Fruit fly (Drosophila melanogaster) whole organism, embryonic: ENCODE data around the gene CG43610.

ENCODE experiments used
- Atf6 ChIP-seq: fragments of 200-800 bp; sonication (Bioruptor generic); IDR thresholded peaks from 2 replicates; pipeline ENCODE4 v1.3.6; 2022; ENCODE audit warnings: missing biosample characterization, missing genetic modification characterization
- B-H2 ChIP-seq: fragments of 200-800 bp; sonication (Bioruptor generic); optimal IDR thresholded peaks from 2 replicates; lab custom pipeline; 2018; ENCODE audit warnings: missing biosample characterization, mild to moderate bottlenecking, missing genetic modification characterization
- CG11398 ChIP-seq: fragments of 200-800 bp; sonication (Bioruptor generic); optimal IDR thresholded peaks from 2 replicates; lab custom pipeline; 2016; ENCODE audit warnings: missing biosample characterization, missing genetic modification characterization
- CG11560 ChIP-seq: fragments of 200-800 bp; sonication (Bioruptor generic); IDR thresholded peaks from 3 replicates; pipeline ENCODE4 v1.3.6; 2022; ENCODE audit warnings: missing biosample characterization, missing genetic modification characterization
- CG11695 ChIP-seq: fragments of 200-800 bp; sonication (Bioruptor generic); IDR thresholded peaks from 3 replicates; pipeline ENCODE4 v1.3.6; 2022; ENCODE audit warnings: missing biosample characterization, missing genetic modification characterization
- CG12236 ChIP-seq: fragments of 200-800 bp; sonication (Bioruptor generic); optimal IDR thresholded peaks from 2 replicates; lab custom pipeline; 2016; ENCODE audit warnings: missing biosample characterization, missing genetic modification characterization
- CG12769 ChIP-seq: fragments of 200-800 bp; sonication (Bioruptor generic); optimal IDR thresholded peaks from 2 replicates; lab custom pipeline; 2019; ENCODE audit warnings: missing biosample characterization, mild to moderate bottlenecking, missing genetic modification characterization, moderate library complexity
- CG14860 ChIP-seq: fragments of 200-800 bp; sonication (Bioruptor generic); IDR thresholded peaks from 3 replicates; pipeline ENCODE4 v1.3.6; 2022; ENCODE audit warnings: missing biosample characterization, missing genetic modification characterization; ENCODE audit not compliant: partially characterized antibody
- CG16779 ChIP-seq: fragments of 200-800 bp; sonication (Bioruptor generic); IDR thresholded peaks from 2 replicates; pipeline ENCODE4 v1.3.6; 2022; ENCODE audit warnings: missing biosample characterization, missing genetic modification characterization
- CG2712 ChIP-seq: fragments of 200-800 bp; optimal IDR thresholded peaks from 3 replicates; lab custom pipeline; 2019; ENCODE audit warnings: missing biosample characterization, mild to moderate bottlenecking, missing genetic modification characterization, moderate library complexity
- CG31365 ChIP-seq: fragments of 200-800 bp; sonication (Bioruptor generic); optimal IDR thresholded peaks from 2 replicates; lab custom pipeline; 2018; ENCODE audit warnings: missing biosample characterization, mild to moderate bottlenecking, missing genetic modification characterization
- CG32772 ChIP-seq: fragments of 200-800 bp; sonication (Bioruptor generic); IDR thresholded peaks from 2 replicates; pipeline ENCODE4 v1.3.6; 2022; ENCODE audit warnings: missing biosample characterization, missing genetic modification characterization
- CG3407 ChIP-seq: fragments of 200-800 bp; sonication (Bioruptor generic); optimal IDR thresholded peaks from 2 replicates; lab custom pipeline; 2018; ENCODE audit warnings: missing biosample characterization, mild to moderate bottlenecking, missing genetic modification characterization
- CG3838 ChIP-seq: fragments of 200-800 bp; sonication (Bioruptor generic); optimal IDR thresholded peaks from 3 replicates; lab custom pipeline; 2016; ENCODE audit warnings: missing biosample characterization, missing genetic modification characterization
- CG9609 ChIP-seq: fragments of 200-800 bp; sonication (Bioruptor generic); optimal IDR thresholded peaks from 3 replicates; lab custom pipeline; 2016; ENCODE audit warnings: missing biosample characterization, missing genetic modification characterization
- Dad ChIP-seq: fragments of 200-800 bp; sonication (Bioruptor generic); optimal IDR thresholded peaks from 3 replicates; lab custom pipeline; 2016; ENCODE audit warnings: missing biosample characterization, missing genetic modification characterization
- Dfd ChIP-seq, 2 experiments: fragments of >200 bp; optimal IDR thresholded peaks; 2 replicates each; lab custom pipeline; 2017; ENCODE audit warnings: missing biosample characterization in 2 of 2, missing genetic modification characterization in 2 of 2
- Doc2 ChIP-seq: fragments of 200-800 bp; sonication (Bioruptor generic); IDR thresholded peaks from 2 replicates; pipeline ENCODE4 v1.3.6; 2022; ENCODE audit warnings: missing biosample characterization, missing genetic modification characterization
- HLH4C ChIP-seq: fragments of 200-800 bp; sonication (Bioruptor generic); IDR thresholded peaks from 3 replicates; pipeline ENCODE4 v1.3.6; 2022; ENCODE audit warnings: missing biosample characterization, missing genetic modification characterization; ENCODE audit not compliant: partially characterized antibody
- HLHmδ ChIP-seq: fragments of 200-800 bp; sonication (Bioruptor generic); optimal IDR thresholded peaks from 2 replicates; lab custom pipeline; 2018; ENCODE audit warnings: missing biosample characterization, mild to moderate bottlenecking, missing genetic modification characterization, moderate library complexity
- Mes4 ChIP-seq: fragments of 200-800 bp; sonication (Bioruptor generic); optimal IDR thresholded peaks from 2 replicates; lab custom pipeline; 2016; ENCODE audit warnings: missing biosample characterization, missing genetic modification characterization
- Myb ChIP-seq: fragments of 200-800 bp; sonication (Bioruptor generic); optimal IDR thresholded peaks from 2 replicates; lab custom pipeline; 2016; ENCODE audit warnings: missing biosample characterization, missing genetic modification characterization
- Rx ChIP-seq: fragments of 200-800 bp; sonication (Bioruptor generic); IDR thresholded peaks from 2 replicates; pipeline ENCODE4 v1.3.6; 2022; ENCODE audit warnings: missing biosample characterization, missing genetic modification characterization
- Sry-δ ChIP-seq: fragments of 200-800 bp; sonication (Bioruptor generic); optimal IDR thresholded peaks from 2 replicates; lab custom pipeline; 2016; ENCODE audit warnings: missing biosample characterization, missing genetic modification characterization
- ab ChIP-seq: fragments of 200-800 bp; sonication (Bioruptor generic); optimal IDR thresholded peaks from 2 replicates; lab custom pipeline; 2016; ENCODE audit warnings: missing biosample characterization, missing genetic modification characterization
- aop ChIP-seq: fragments of 200-800 bp; sonication (Bioruptor generic); IDR thresholded peaks from 2 replicates; pipeline ENCODE4 v1.3.6; 2022; ENCODE audit warnings: missing biosample characterization, missing genetic modification characterization
- bcd ChIP-seq: fragments of 200-800 bp; sonication (Bioruptor generic); optimal IDR thresholded peaks from 2 replicates; lab custom pipeline; 2017; ENCODE audit warnings: missing biosample characterization, mild to moderate bottlenecking, missing genetic modification characterization
- br ChIP-seq: fragments of >200 bp; optimal IDR thresholded peaks from 2 replicates; lab custom pipeline; 2017
- crp ChIP-seq, 2 experiments: fragments of 200-800 bp; sonication (Bioruptor generic); optimal IDR thresholded peaks; 2 replicates in 1 of 2; 3 replicates in 1 of 2; lab custom pipeline; 2017; ENCODE audit warnings: missing biosample characterization in 2 of 2, missing genetic modification characterization in 2 of 2, mild to moderate bottlenecking in 1 of 2, moderate library complexity in 1 of 2
- dati ChIP-seq: fragments of 200-800 bp; sonication (Bioruptor generic); IDR thresholded peaks from 2 replicates; pipeline ENCODE4 v1.3.6; 2022; ENCODE audit warnings: missing biosample characterization, missing genetic modification characterization
- dm ChIP-seq: fragments of 200-800 bp; sonication (Bioruptor generic); optimal IDR thresholded peaks from 3 replicates; lab custom pipeline; 2016; ENCODE audit warnings: missing biosample characterization, missing genetic modification characterization
- dpn ChIP-seq, 2 experiments: fragments of 200-800 bp; sonication (Bioruptor generic); optimal IDR thresholded peaks; 3 replicates each; lab custom pipeline; 2016; ENCODE audit warnings: missing biosample characterization in 2 of 2, missing genetic modification characterization in 2 of 2
- ewg ChIP-seq: fragments of 200-800 bp; sonication (Bioruptor generic); optimal IDR thresholded peaks from 3 replicates; lab custom pipeline; 2017; ENCODE audit warnings: mild to moderate bottlenecking, missing biosample characterization, missing genetic modification reagents, missing genetic modification characterization
- eyg ChIP-seq: fragments of 200-800 bp; sonication (Bioruptor generic); optimal IDR thresholded peaks from 3 replicates; lab custom pipeline; 2016; ENCODE audit warnings: missing biosample characterization, missing genetic modification characterization
- gsb ChIP-seq: fragments of 200-800 bp; sonication (Bioruptor generic); IDR thresholded peaks from 2 replicates; pipeline ENCODE4 v1.3.6; 2022; ENCODE audit warnings: missing biosample characterization, missing genetic modification characterization
- her ChIP-seq: fragments of 200-800 bp; sonication (Bioruptor generic); optimal IDR thresholded peaks from 2 replicates; lab custom pipeline; 2016; ENCODE audit warnings: missing biosample characterization, missing genetic modification characterization
- kay ChIP-seq: fragments of 200-800 bp; sonication (Bioruptor generic); optimal IDR thresholded peaks from 2 replicates; lab custom pipeline; 2016; ENCODE audit warnings: missing biosample characterization, missing genetic modification characterization
- klu ChIP-seq: fragments of 200-800 bp; sonication (Bioruptor generic); IDR thresholded peaks from 2 replicates; pipeline ENCODE4 v1.3.6; 2022; ENCODE audit warnings: missing biosample characterization, missing genetic modification characterization
- lola ChIP-seq, 3 experiments: fragments of >200 bp in 2 of 3; fragments of 200-800 bp in 1 of 3; sonication (Bioruptor generic) in 1 of 3; optimal IDR thresholded peaks; 2 replicates each; lab custom pipeline; 2017 to 2019; ENCODE audit warnings: missing biosample characterization in 3 of 3, missing genetic modification characterization in 3 of 3, mild to moderate bottlenecking in 1 of 3, moderate library complexity in 1 of 3
- nerfin-1 ChIP-seq: fragments of 200-800 bp; sonication (Bioruptor generic); optimal IDR thresholded peaks from 3 replicates; lab custom pipeline; 2019; ENCODE audit warnings: missing biosample characterization, mild to moderate bottlenecking, missing genetic modification characterization, moderate library complexity
- org-1 ChIP-seq: fragments of 200-800 bp; sonication (Bioruptor generic); optimal IDR thresholded peaks from 2 replicates; lab custom pipeline; 2017; ENCODE audit warnings: missing biosample characterization, missing genetic modification characterization
- rib ChIP-seq: fragments of 200-800 bp; sonication (Bioruptor generic); IDR thresholded peaks from 2 replicates; pipeline ENCODE4 v1.3.6; 2022; ENCODE audit warnings: missing biosample characterization, missing genetic modification characterization
- ro ChIP-seq: fragments of 200-800 bp; sonication (Bioruptor generic); IDR thresholded peaks from 2 replicates; pipeline ENCODE4 v1.3.6; 2022; ENCODE audit warnings: missing biosample characterization, missing genetic modification characterization
- scrt ChIP-seq: fragments of 200-800 bp; sonication (Bioruptor generic); optimal IDR thresholded peaks from 2 replicates; lab custom pipeline; 2018; ENCODE audit warnings: missing biosample characterization, mild to moderate bottlenecking, missing genetic modification characterization, moderate library complexity
- sd ChIP-seq: fragments of 200-800 bp; sonication (Bioruptor generic); optimal IDR thresholded peaks from 3 replicates; lab custom pipeline; 2018; ENCODE audit warnings: missing biosample characterization, mild to moderate bottlenecking, missing genetic modification characterization, moderate library complexity
- seq ChIP-seq: fragments of 200-800 bp; sonication (Bioruptor generic); IDR thresholded peaks from 2 replicates; pipeline ENCODE4 v1.3.6; 2022; ENCODE audit warnings: missing biosample characterization, missing genetic modification characterization
- sr ChIP-seq: fragments of 200-800 bp; sonication (Bioruptor generic); IDR thresholded peaks from 3 replicates; pipeline ENCODE4 v1.3.6; 2022; ENCODE audit warnings: missing biosample characterization, missing genetic modification characterization
- tap ChIP-seq: fragments of 200-800 bp; optimal IDR thresholded peaks from 3 replicates; lab custom pipeline; 2019; ENCODE audit warnings: missing biosample characterization, mild to moderate bottlenecking, missing genetic modification characterization, moderate library complexity
- tna ChIP-seq: fragments of 200-800 bp; sonication (Bioruptor generic); IDR thresholded peaks from 2 replicates; pipeline ENCODE4 v1.3.6; 2022; ENCODE audit warnings: missing biosample characterization, missing genetic modification characterization; ENCODE audit not compliant: partially characterized antibody
- yki ChIP-seq: fragments of >200 bp; optimal IDR thresholded peaks from 3 replicates; lab custom pipeline; 2018
- zf30C ChIP-seq: fragments of 200-800 bp; sonication (Bioruptor generic); optimal IDR thresholded peaks from 3 replicates; lab custom pipeline; 2018; ENCODE audit warnings: missing biosample characterization, mild to moderate bottlenecking, missing genetic modification characterization

CG43610 gene

DNA sequence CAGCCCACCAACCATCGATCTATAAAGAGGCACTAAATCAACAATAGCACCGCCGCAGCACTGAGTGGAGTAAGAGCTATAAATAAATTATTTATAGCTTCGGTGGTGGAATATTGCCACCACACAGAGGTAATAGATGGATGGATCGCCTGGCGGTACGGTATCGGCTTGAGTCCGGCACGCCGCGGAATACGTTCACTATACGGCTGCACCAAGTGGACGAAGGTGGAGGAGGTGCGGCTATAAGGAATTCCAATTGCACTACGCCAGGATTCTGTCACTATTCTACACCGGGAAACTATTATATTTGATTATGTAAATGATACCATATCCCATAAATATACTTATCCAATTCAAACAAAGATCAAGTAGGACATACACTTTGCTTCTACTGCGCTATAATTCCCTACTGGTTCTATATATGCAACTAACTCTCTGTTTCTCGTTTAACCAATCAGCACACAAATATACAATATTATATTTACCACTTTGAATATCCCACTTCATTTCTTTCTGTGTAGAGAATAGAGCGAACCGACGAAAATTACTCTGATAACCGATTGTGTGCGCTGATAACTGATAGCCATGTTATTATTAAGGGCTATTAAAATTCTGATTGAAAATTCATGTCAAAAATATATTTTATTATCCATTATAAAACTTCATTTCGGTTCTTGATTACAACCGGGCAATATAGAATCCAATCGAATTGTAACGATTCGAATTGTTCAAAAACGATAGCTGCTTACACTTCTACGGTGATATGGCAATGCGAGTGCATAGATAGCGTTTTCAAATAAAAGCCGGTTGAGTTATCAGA lies 20.4 kb downstream of the CG43610 start (continued):
- TF ChIP-seq sd (tag; lab: Kevin White, UChicago) (peak; percentile 58), aop (GFP tag; lab: Robert Waterston, UW) (no peak), Mes4 (no peak), zf30C (no peak), CG11560 (tag; lab: Robert Waterston, UW) (no peak), br (lab: Kevin White, UChicago) (no peak), ab (GFP tag; lab: Kevin White, UChicago) (no peak), lola (GFP tag; optimal IDR thresholded peaks at IDR 0.05; lab: Kevin White, UChicago) (peak in 1 of 3 experiments; percentile 66), Dfd (GFP tag; optimal IDR thresholded peaks at IDR 0.05; lab: Kevin White, UChicago) (no peak), Doc2 (GFP tag; lab: Robert Waterston, UW) (no peak), seq (GFP tag; lab: Robert Waterston, UW) (no peak), Dad (GFP tag; lab: Kevin White, UChicago) (no peak), CG12769 (peak; percentile 14), tap (tag; lab: Kevin White, UChicago) (peak; percentile 9), scrt (GFP tag; lab: Kevin White, UChicago) (peak; percentile 3), kay (GFP tag; lab: Kevin White, UChicago) (no peak), gsb (GFP tag; lab: Robert Waterston, UW) (no peak), crp (GFP tag; optimal IDR thresholded peaks at IDR 0.05; lab: Kevin White, UChicago) (no peak), HLH4C (no peak), B-H2 (no peak), dm (GFP tag; lab: Kevin White, UChicago) (no peak), sr (GFP tag; lab: Robert Waterston, UW) (no peak), CG14860 (GFP tag; lab: Robert Waterston, UW) (no peak), HLHmδ (no peak), CG32772 (GFP tag; lab: Robert Waterston, UW) (no peak), ro (no peak), her (GFP tag; lab: Kevin White, UChicago) (no peak), CG11398 (GFP tag; lab: Kevin White, UChicago) (no peak), CG9609 (GFP tag; lab: Kevin White, UChicago) (no peak), dpn (GFP tag; optimal IDR thresholded peaks at IDR 0.05; lab: Kevin White, UChicago) (peak in 1 of 2 experiments; percentile 10), dati (no peak), CG3407 (GFP tag; lab: Kevin White, UChicago) (no peak), rib (GFP tag; lab: Robert Waterston, UW) (no peak), CG31365 (tag; lab: Kevin White, UChicago) (no peak), CG11695 (no peak), eyg (GFP tag; lab: Kevin White, UChicago) (no peak), bcd (peak; percentile 37), Atf6 (GFP tag; lab: Robert Waterston, UW) (no peak), org-1 (GFP tag; lab: Kevin White, UChicago) (no peak), tna (no peak), ewg (GFP tag; lab: Kevin White, UChicago) (peak; percentile 6), Rx (GFP tag; lab: Robert Waterston, UW) (no peak), CG3838 (GFP tag; lab: Kevin White, UChicago) (no peak), CG2712 (peak; percentile 53), klu (GFP tag; lab: Robert Waterston, UW) (no peak), nerfin-1 (tag; lab: Kevin White, UChicago) (no peak), Myb (GFP tag; lab: Kevin White, UChicago) (no peak), CG16779 (GFP tag; lab: Robert Waterston, UW) (no peak), yki (lab: Kevin White, UChicago) (no peak), Sry-δ (GFP tag; lab: Kevin White, UChicago) (no peak), CG12236 (GFP tag; lab: Kevin White, UChicago) (no peak)
